Fruit fly (Drosophila melanogaster): ENCODE measurements around the gene Gagr.

DNA sequence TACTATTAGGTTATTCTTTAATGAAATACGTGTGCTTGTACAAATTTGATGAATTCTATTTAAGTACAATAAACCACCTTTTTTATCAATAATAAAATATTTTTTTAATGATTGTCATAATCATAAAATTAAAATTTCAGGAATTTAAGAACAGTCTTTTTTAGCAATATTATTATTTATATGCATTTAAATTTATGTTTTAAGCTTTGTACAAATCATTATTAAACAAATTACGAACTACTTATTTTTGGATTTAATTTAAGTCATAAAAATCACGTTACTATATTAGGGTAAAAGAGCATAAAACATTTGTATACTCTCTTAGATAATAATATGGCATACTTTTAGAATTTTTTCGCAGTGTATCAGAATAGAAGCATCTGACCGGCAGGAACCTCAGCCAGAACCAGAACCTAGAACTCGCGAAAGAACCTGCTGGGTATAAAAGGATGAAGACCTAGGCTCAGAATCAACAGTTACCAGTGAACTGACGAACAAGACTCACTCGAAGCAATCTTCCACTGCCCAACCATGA, 32.2 kb upstream of the Gagr start, which contains the start of gene Cpr72Ea:
- TF ChIP-seq CG3032 (tag; optimal IDR thresholded peaks at IDR 0.05): peak; percentile 66
- TF ChIP-seq CG6792 (GFP tag; optimal IDR thresholded peaks at IDR 0.05): no peak
- TF ChIP-seq topi (GFP tag; optimal IDR thresholded peaks at IDR 0.05): no peak
- TF ChIP-seq net (GFP tag; optimal IDR thresholded peaks at IDR 0.05): no peak
- no peak for TF ChIP-seq Sox14 (GFP tag; optimal IDR thresholded peaks at IDR 0.05)
- no peak for TF ChIP-seq esn (GFP tag; optimal IDR thresholded peaks at IDR 0.05)
- TF ChIP-seq CG8119 (GFP tag; IDR thresholded peaks at IDR 0.05): no peak
- TF ChIP-seq CG34406 (GFP tag; optimal IDR thresholded peaks at IDR 0.05): no peak
- TF ChIP-seq Ets96B (tag; optimal IDR thresholded peaks at IDR 0.05): peak; percentile 37
- TF ChIP-seq Hr4 (GFP tag; optimal IDR thresholded peaks at IDR 0.05): no peak
- TF ChIP-seq fkh (GFP tag; optimal IDR thresholded peaks at IDR 0.05): no peak
- TF ChIP-seq CG11294 (GFP tag; IDR thresholded peaks at IDR 0.05): no peak

Data from whole organism, prepupa.